Fruit fly (Drosophila melanogaster): Measurements from ENCODE around the gene CG12121.

CG12121 gene

dm6 chrX:9266082-9266481 is 33.9 kb upstream of the CG12121 start:
- TF ChIP-seq trh (GFP tag; optimal IDR thresholded peaks at IDR 0.05), result no peak
- TF ChIP-seq gsb (GFP tag; IDR thresholded peaks at IDR 0.05), result no peak
- no peak for TF ChIP-seq Rfx (GFP tag; IDR thresholded peaks at IDR 0.05)
- TF ChIP-seq eyg (GFP tag; optimal IDR thresholded peaks at IDR 0.05), result no peak
- no peak for TF ChIP-seq CG31441 (GFP tag; IDR thresholded peaks at IDR 0.05)
- TF ChIP-seq Adf1 (GFP tag; IDR thresholded peaks at IDR 0.05), result no peak
- TF ChIP-seq trem (tag; optimal IDR thresholded peaks at IDR 0.05), result no peak
- TF ChIP-seq bowl (GFP tag; IDR thresholded peaks at IDR 0.05), result no peak
- peak; percentile 5 for TF ChIP-seq Ets65A (GFP tag)
- no peak for TF ChIP-seq crp (GFP tag; optimal IDR thresholded peaks at IDR 0.05)
- TF ChIP-seq cwo (GFP tag; optimal IDR thresholded peaks at IDR 0.05), result no peak
- no peak for TF ChIP-seq h (optimal IDR thresholded peaks at IDR 0.05)
- no peak for TF ChIP-seq Hand (GFP tag; optimal IDR thresholded peaks at IDR 0.05)
- no peak for TF ChIP-seq sens (GFP tag)
- no peak for TF ChIP-seq ERR (GFP tag; optimal IDR thresholded peaks at IDR 0.05)
- no peak for TF ChIP-seq btn (GFP tag; optimal IDR thresholded peaks at IDR 0.05)
- TF ChIP-seq CG6791 (GFP tag; IDR thresholded peaks at IDR 0.05; ENCODE audit: partially characterized antibody), result no peak
- TF ChIP-seq Dll (GFP tag; IDR thresholded peaks at IDR 0.05; ENCODE audit: partially characterized antibody), result no peak
- no peak for TF ChIP-seq CG11695 (GFP tag; IDR thresholded peaks at IDR 0.05)
- no peak for TF ChIP-seq amos (GFP tag; IDR thresholded peaks at IDR 0.05; ENCODE audit: partially characterized antibody)
- no peak for TF ChIP-seq CG30403 (GFP tag; optimal IDR thresholded peaks at IDR 0.05)
- TF ChIP-seq Poxn (GFP tag; IDR thresholded peaks at IDR 0.05), result no peak
- TF ChIP-seq Hmx (GFP tag; optimal IDR thresholded peaks at IDR 0.05), result no peak
- no peak for TF ChIP-seq tio (GFP tag; optimal IDR thresholded peaks at IDR 0.05)
- TF ChIP-seq grau (tag; optimal IDR thresholded peaks at IDR 0.05), result peak; percentile 69
- TF ChIP-seq H15 (GFP tag; IDR thresholded peaks at IDR 0.05), result no peak
- peak; percentile 24 for TF ChIP-seq Med (GFP tag)
- peak; percentile 33; the same call in 2 of the 3 replicates for TF ChIP-seq row (GFP tag; IDR thresholded peaks at IDR 0.05)
- TF ChIP-seq CG13287 (GFP tag; IDR thresholded peaks at IDR 0.05; ENCODE audit: partially characterized antibody), result no peak
- TF ChIP-seq CG2199 (GFP tag; IDR thresholded peaks at IDR 0.05), result no peak
- TF ChIP-seq Lhr (GFP tag; optimal IDR thresholded peaks at IDR 0.05), result no peak
- TF ChIP-seq CG12299 (tag; optimal IDR thresholded peaks at IDR 0.05), result no peak
- no peak for TF ChIP-seq HLH54F (GFP tag; optimal IDR thresholded peaks at IDR 0.05)
- peak; percentile 23; the same call in 1 of the 2 replicates for TF ChIP-seq Drgx (GFP tag; IDR thresholded peaks at IDR 0.05)
- TF ChIP-seq Neu2 (GFP tag; optimal IDR thresholded peaks at IDR 0.05; ENCODE audit: borderline replicate concordance), result no peak
- TF ChIP-seq CG6689 (GFP tag; IDR thresholded peaks at IDR 0.05), result 0 out of 2 replicates have a peak, but pooled peaks have one; percentile 21
- no peak for TF ChIP-seq Sox100B (GFP tag; optimal IDR thresholded peaks at IDR 0.05)
- no peak for TF ChIP-seq tin (GFP tag; optimal IDR thresholded peaks at IDR 0.05)

DNA sequence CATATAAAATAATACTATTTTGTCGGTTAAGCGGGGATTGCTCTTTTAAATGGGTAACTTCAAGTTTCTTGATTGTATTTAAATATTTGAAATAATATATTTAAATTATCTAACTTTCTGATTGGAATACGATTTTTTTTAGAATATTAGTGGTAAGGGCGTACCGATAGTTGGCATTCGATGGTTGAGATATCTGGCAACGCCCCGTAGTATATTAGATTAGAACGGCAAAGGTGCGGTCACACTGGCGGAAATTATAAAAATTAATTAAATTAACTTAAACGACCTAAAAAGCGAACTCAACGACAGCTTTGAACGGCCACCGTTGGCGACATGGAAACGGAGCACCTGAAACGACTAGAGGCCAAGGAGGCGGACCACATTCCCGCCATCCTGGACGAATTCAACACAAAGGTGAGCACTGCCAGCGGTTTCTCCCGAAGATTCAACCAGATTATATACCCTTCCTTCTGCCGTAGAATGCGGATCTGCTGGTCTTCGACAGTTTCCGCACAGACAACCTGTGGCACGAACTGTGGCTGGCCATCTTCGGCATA is 23.9 kb upstream of the CG12121 start, which contains the start of gene ric8a:
ric8a (plus strand) TSS at position 205 of the 557 bp plus-strand sequence.
- peak; percentile 86 for TF ChIP-seq Opbp (GFP tag; IDR thresholded peaks at IDR 0.05; ENCODE audit: partially characterized antibody)
- TF ChIP-seq tna (GFP tag; IDR thresholded peaks at IDR 0.05; ENCODE audit: partially characterized antibody), result peak; percentile 54
- TF ChIP-seq Sin3A (optimal IDR thresholded peaks at IDR 0.05), result peak; percentile 8
- TF ChIP-seq CTCF (GFP tag; optimal IDR thresholded peaks at IDR 0.05), result peak; percentile 10
- no peak for TF ChIP-seq luna (GFP tag; optimal IDR thresholded peaks at IDR 0.05)
- peak; percentile 13 for TF ChIP-seq CG9817 (tag; optimal IDR thresholded peaks at IDR 0.05)
- peak in 1 of 2 experiments; percentile 93 for TF ChIP-seq insv (GFP tag; optimal IDR thresholded peaks at IDR 0.05)
- peak; percentile 72; the same call in 1 of the 2 replicates for TF ChIP-seq sna (GFP tag; IDR thresholded peaks at IDR 0.05; ENCODE audit: partially characterized antibody)
- peak; percentile 7 for TF ChIP-seq Xbp1 (GFP tag; optimal IDR thresholded peaks at IDR 0.05)
- no peak for TF ChIP-seq chm (GFP tag; IDR thresholded peaks at IDR 0.05)
- peak; percentile 99 for TF ChIP-seq CG7745 (tag; optimal IDR thresholded peaks at IDR 0.05)
- peak; percentile 38; the same call in 1 of the 2 replicates for TF ChIP-seq vvl (GFP tag; IDR thresholded peaks at IDR 0.05)
- TF ChIP-seq sr (GFP tag; IDR thresholded peaks at IDR 0.05), result no peak
- peak; percentile 79 for TF ChIP-seq MBD-R2 (GFP tag; IDR thresholded peaks at IDR 0.05)
- peak; percentile 51 for TF ChIP-seq Sry-δ (GFP tag; optimal IDR thresholded peaks at IDR 0.05)
- TF ChIP-seq CG4404 (GFP tag; IDR thresholded peaks at IDR 0.05), result no peak
- TF ChIP-seq Dfd (GFP tag; optimal IDR thresholded peaks at IDR 0.05), result no peak

Data from whole organism, embryonic.